Fruit fly (Drosophila melanogaster) whole organism, embryonic: ENCODE measurements around the gene Baldspot.

ENCODE experiments used
- Bteb2 ChIP-seq: fragments of 200-800 bp; sonication (Bioruptor generic); optimal IDR thresholded peaks from 2 replicates; lab custom pipeline; 2016; ENCODE audit warnings: missing biosample characterization, missing genetic modification characterization
- CG11247 ChIP-seq: fragments of 200-800 bp; sonication (Bioruptor generic); IDR thresholded peaks from 2 replicates; pipeline ENCODE4 v1.3.6; 2022; ENCODE audit warnings: missing biosample characterization, missing genetic modification characterization
- CG12104 ChIP-seq: fragments of 200-800 bp; sonication (Bioruptor generic); optimal IDR thresholded peaks from 3 replicates; lab custom pipeline; 2016; ENCODE audit warnings: missing biosample characterization, missing genetic modification characterization
- CG2116 ChIP-seq: fragments of 200-800 bp; sonication (Bioruptor generic); optimal IDR thresholded peaks from 3 replicates; lab custom pipeline; 2018; ENCODE audit warnings: missing biosample characterization, mild to moderate bottlenecking, missing genetic modification characterization
- CG4360 ChIP-seq: fragments of 200-800 bp; sonication (Bioruptor generic); IDR thresholded peaks from 2 replicates; pipeline ENCODE4 v1.3.6; 2022; ENCODE audit warnings: missing biosample characterization, missing genetic modification characterization
- CG4707 ChIP-seq: fragments of 200-800 bp; sonication (Bioruptor generic); optimal IDR thresholded peaks from 2 replicates; lab custom pipeline; 2018; ENCODE audit warnings: missing biosample characterization, mild to moderate bottlenecking, missing genetic modification characterization, moderate library complexity
- CG6854 ChIP-seq: fragments of 200-800 bp; sonication (Bioruptor generic); optimal IDR thresholded peaks from 3 replicates; lab custom pipeline; 2017; ENCODE audit warnings: missing biosample characterization, mild to moderate bottlenecking, missing genetic modification characterization
- CG8290 ChIP-seq, 3 experiments: fragments of 200-800 bp; sonication (Bioruptor generic); optimal IDR thresholded peaks; 2 replicates each; lab custom pipeline; 2016 to 2019; ENCODE audit warnings: missing biosample characterization in 3 of 3, missing genetic modification characterization in 3 of 3, mild to moderate bottlenecking in 2 of 3, moderate library complexity in 1 of 3
- CHES-1-like ChIP-seq: fragments of 200-800 bp; sonication (Bioruptor generic); optimal IDR thresholded peaks from 2 replicates; lab custom pipeline; 2016; ENCODE audit warnings: missing biosample characterization, missing genetic modification characterization
- Deaf1 ChIP-seq: fragments of 200-800 bp; optimal IDR thresholded peaks from 3 replicates; lab custom pipeline; 2019; ENCODE audit warnings: missing biosample characterization, mild to moderate bottlenecking, missing genetic modification characterization, moderate library complexity
- Dfd ChIP-seq, 2 experiments: fragments of >200 bp; optimal IDR thresholded peaks; 2 replicates each; lab custom pipeline; 2017; ENCODE audit warnings: missing biosample characterization in 2 of 2, missing genetic modification characterization in 2 of 2
- Dll ChIP-seq: fragments of 200-800 bp; sonication (Bioruptor generic); IDR thresholded peaks from 4 replicates; pipeline ENCODE4 v1.3.6; 2022; ENCODE audit warnings: missing biosample characterization, missing genetic modification characterization; ENCODE audit not compliant: partially characterized antibody
- E2f1 ChIP-seq: fragments of 200-800 bp; sonication (Bioruptor generic); IDR thresholded peaks from 2 replicates; pipeline ENCODE4 v1.3.6; 2022; ENCODE audit warnings: missing biosample characterization, missing genetic modification characterization
- HHEX ChIP-seq: fragments of 200-800 bp; sonication (Bioruptor generic); optimal IDR thresholded peaks from 3 replicates; lab custom pipeline; 2017; ENCODE audit warnings: missing biosample characterization, mild to moderate bottlenecking, missing genetic modification characterization, missing genetic modification reagents
- Mad ChIP-seq: fragments of 200-800 bp; sonication (Bioruptor generic); optimal IDR thresholded peaks from 2 replicates; lab custom pipeline; 2016; ENCODE audit warnings: missing biosample characterization, missing genetic modification characterization
- Med ChIP-seq: fragments of 200-800 bp; sonication (Bioruptor generic); peaks from one replicate; lab custom pipeline; 2016; ENCODE audit warnings: missing biosample characterization, missing genetic modification characterization, mild to moderate bottlenecking, inconsistent platforms, moderate library complexity
- Nf-YC ChIP-seq: fragments of 200-800 bp; optimal IDR thresholded peaks from 3 replicates; lab custom pipeline; 2019; ENCODE audit warnings: missing biosample characterization, mild to moderate bottlenecking, missing genetic modification characterization, moderate library complexity
- Ptx1 ChIP-seq: fragments of 200-800 bp; sonication (Bioruptor generic); IDR thresholded peaks from 2 replicates; pipeline ENCODE4 v1.3.6; 2022; ENCODE audit warnings: missing biosample characterization, missing genetic modification characterization
- Taf1 ChIP-seq: fragments of 200-800 bp; sonication (Bioruptor generic); IDR thresholded peaks from 2 replicates; pipeline ENCODE4 v1.3.6; 2022; ENCODE audit warnings: missing biosample characterization, missing genetic modification characterization
- Trl ChIP-seq, 3 experiments: fragments of >200 bp in 2 of 3; fragments of 200-800 bp in 1 of 3; sonication (Bioruptor generic) in 1 of 3; optimal IDR thresholded peaks; 2 replicates in 1 of 3; 3 replicates in 2 of 3; lab custom pipeline; 2016 to 2017; ENCODE audit warnings: missing biosample characterization in 1 of 3, missing genetic modification characterization in 1 of 3
- abd-A ChIP-seq: fragments of 200-800 bp; sonication (Bioruptor generic); optimal IDR thresholded peaks from 3 replicates; lab custom pipeline; 2019; ENCODE audit warnings: missing biosample characterization, mild to moderate bottlenecking, missing genetic modification characterization, moderate library complexity
- ap ChIP-seq: fragments of 200-800 bp; sonication (Bioruptor generic); IDR thresholded peaks from 2 replicates; pipeline ENCODE4 v1.3.6; 2022; ENCODE audit warnings: missing biosample characterization, missing genetic modification characterization
- bowl ChIP-seq: fragments of 200-800 bp; sonication (Bioruptor generic); IDR thresholded peaks from 2 replicates; pipeline ENCODE4 v1.3.6; 2022; ENCODE audit warnings: missing biosample characterization, missing genetic modification characterization
- crol ChIP-seq: fragments of 200-800 bp; sonication (Bioruptor generic); IDR thresholded peaks from 2 replicates; pipeline ENCODE4 v1.3.6; 2022; ENCODE audit warnings: missing biosample characterization, missing genetic modification characterization
- crp ChIP-seq, 2 experiments: fragments of 200-800 bp; sonication (Bioruptor generic); optimal IDR thresholded peaks; 2 replicates in 1 of 2; 3 replicates in 1 of 2; lab custom pipeline; 2017; ENCODE audit warnings: missing biosample characterization in 2 of 2, missing genetic modification characterization in 2 of 2, mild to moderate bottlenecking in 1 of 2, moderate library complexity in 1 of 2
- hkb ChIP-seq, 2 experiments: fragments of 200-800 bp in 1 of 2; fragments of >200 bp in 1 of 2; sonication (Bioruptor generic) in 1 of 2; IDR thresholded peaks in 1 of 2; optimal IDR thresholded peaks in 1 of 2; 2 replicates each; pipeline versions ENCODE4 v1.3.6 to Lab custom; 2017 to 2022; ENCODE audit warnings: missing biosample characterization in 1 of 2, missing genetic modification characterization in 1 of 2
- lmd ChIP-seq: fragments of 200-800 bp; sonication (Bioruptor generic); IDR thresholded peaks from 2 replicates; pipeline ENCODE4 v1.3.6; 2022; ENCODE audit warnings: missing biosample characterization, missing genetic modification characterization
- mirr ChIP-seq: fragments of 200-800 bp; sonication (Bioruptor generic); optimal IDR thresholded peaks from 3 replicates; lab custom pipeline; 2018; ENCODE audit warnings: missing biosample characterization, mild to moderate bottlenecking, missing genetic modification characterization
- nerfin-1 ChIP-seq: fragments of 200-800 bp; sonication (Bioruptor generic); optimal IDR thresholded peaks from 3 replicates; lab custom pipeline; 2019; ENCODE audit warnings: missing biosample characterization, mild to moderate bottlenecking, missing genetic modification characterization, moderate library complexity
- pros ChIP-seq: fragments of 200-800 bp; sonication (Bioruptor generic); optimal IDR thresholded peaks from 3 replicates; lab custom pipeline; 2019; ENCODE audit warnings: missing biosample characterization, mild to moderate bottlenecking, missing genetic modification characterization, moderate library complexity
- psq ChIP-seq: fragments of 200-800 bp; sonication (Bioruptor generic); optimal IDR thresholded peaks from 2 replicates; lab custom pipeline; 2017; ENCODE audit warnings: missing biosample characterization, missing genetic modification characterization
- repo ChIP-seq: fragments of 200-800 bp; sonication (Bioruptor generic); optimal IDR thresholded peaks from 2 replicates; lab custom pipeline; 2016; ENCODE audit warnings: missing biosample characterization, missing genetic modification characterization
- scrt ChIP-seq: fragments of 200-800 bp; sonication (Bioruptor generic); optimal IDR thresholded peaks from 2 replicates; lab custom pipeline; 2018; ENCODE audit warnings: missing biosample characterization, mild to moderate bottlenecking, missing genetic modification characterization, moderate library complexity
- seq ChIP-seq: fragments of 200-800 bp; sonication (Bioruptor generic); IDR thresholded peaks from 2 replicates; pipeline ENCODE4 v1.3.6; 2022; ENCODE audit warnings: missing biosample characterization, missing genetic modification characterization
- slp2 ChIP-seq: fragments of 200-800 bp; sonication (Bioruptor generic); optimal IDR thresholded peaks from 2 replicates; lab custom pipeline; 2016; ENCODE audit warnings: missing biosample characterization, missing genetic modification characterization
- sqz ChIP-seq: fragments of 200-800 bp; sonication (Bioruptor generic); optimal IDR thresholded peaks from 3 replicates; lab custom pipeline; 2018; ENCODE audit warnings: missing biosample characterization, mild to moderate bottlenecking, missing genetic modification characterization
- tgo ChIP-seq: fragments of 200-800 bp; sonication (Bioruptor generic); IDR thresholded peaks from 3 replicates; pipeline ENCODE4 v1.3.6; 2022; ENCODE audit warnings: missing biosample characterization, missing genetic modification characterization
- twi ChIP-seq: fragments of 200-800 bp; optimal IDR thresholded peaks from 2 replicates; lab custom pipeline; 2019; ENCODE audit warnings: missing biosample characterization, mild to moderate bottlenecking, missing genetic modification characterization, moderate library complexity
- vnd ChIP-seq: fragments of 200-800 bp; sonication (Bioruptor generic); IDR thresholded peaks from 3 replicates; pipeline ENCODE4 v1.3.6; 2022; ENCODE audit warnings: missing biosample characterization, missing genetic modification characterization; ENCODE audit not compliant: partially characterized antibody

Baldspot gene

dm6 chr3L:16645323-16645982 lies 16.0 kb downstream of the Baldspot start:
- TF ChIP-seq Mad (GFP tag; lab: Kevin White, UChicago): no peak
- no peak for TF ChIP-seq psq (GFP tag; lab: Kevin White, UChicago)
- TF ChIP-seq Deaf1 (tag; lab: Kevin White, UChicago): peak; percentile 74
- no peak for TF ChIP-seq Nf-YC (tag; lab: Kevin White, UChicago)
- no peak for TF ChIP-seq CG11247 (GFP tag; lab: Robert Waterston, UW)
- TF ChIP-seq Dll (GFP tag; lab: Robert Waterston, UW): 0 out of 4 replicates have a peak, but pooled peaks have one; percentile 29
- peak; percentile 32 for TF ChIP-seq scrt (GFP tag; lab: Kevin White, UChicago)
- no peak for TF ChIP-seq CG6854
- TF ChIP-seq Taf1 (GFP tag; lab: Robert Waterston, UW): no peak
- TF ChIP-seq crp (GFP tag; optimal IDR thresholded peaks at IDR 0.05; lab: Kevin White, UChicago): no peak
- no peak for TF ChIP-seq tgo (GFP tag; lab: Robert Waterston, UW)
- TF ChIP-seq abd-A (tag; lab: Kevin White, UChicago): peak; percentile 81
- TF ChIP-seq E2f1 (GFP tag; lab: Robert Waterston, UW): no peak
- peak; percentile 66; the same call in 1 of the 2 replicates for TF ChIP-seq seq (GFP tag; lab: Robert Waterston, UW)
- TF ChIP-seq Dfd (GFP tag; optimal IDR thresholded peaks at IDR 0.05; lab: Kevin White, UChicago): no peak
- no peak for TF ChIP-seq mirr (GFP tag; lab: Kevin White, UChicago)
- TF ChIP-seq CG4360: peak; percentile 81
- TF ChIP-seq pros (GFP tag; lab: Kevin White, UChicago): peak; percentile 90
- 0 out of 2 replicates have a peak, but pooled peaks have one; percentile 12 for TF ChIP-seq Ptx1 (GFP tag; lab: Robert Waterston, UW)
- TF ChIP-seq Med (GFP tag; lab: Kevin White, UChicago): peak; percentile 46
- TF ChIP-seq twi (tag; lab: Kevin White, UChicago): no peak
- TF ChIP-seq nerfin-1 (tag; lab: Kevin White, UChicago): peak; percentile 51
- TF ChIP-seq vnd (GFP tag; lab: Robert Waterston, UW): 0 out of 3 replicates have a peak, but pooled peaks have one; percentile 11
- no peak for TF ChIP-seq CG4707 (GFP tag; lab: Kevin White, UChicago)
- TF ChIP-seq CG2116 (GFP tag; lab: Kevin White, UChicago): no peak
- TF ChIP-seq repo: no peak
- TF ChIP-seq ap (GFP tag; lab: Robert Waterston, UW): no peak
- TF ChIP-seq sqz (GFP tag; lab: Kevin White, UChicago): peak; percentile 66
- no peak for TF ChIP-seq lmd (GFP tag; lab: Robert Waterston, UW)
- no peak for TF ChIP-seq slp2
- no peak for TF ChIP-seq CG8290 (GFP tag; optimal IDR thresholded peaks at IDR 0.05; lab: Kevin White, UChicago)
- TF ChIP-seq CG8290 (tag; optimal IDR thresholded peaks at IDR 0.05; lab: Kevin White, UChicago): no peak
- no peak for TF ChIP-seq CG12104 (GFP tag; lab: Kevin White, UChicago)
- TF ChIP-seq bowl (GFP tag; lab: Robert Waterston, UW): 0 out of 2 replicates have a peak, but pooled peaks have one; percentile 22
- no peak for TF ChIP-seq Bteb2 (GFP tag; lab: Kevin White, UChicago)
- no peak for TF ChIP-seq hkb (optimal IDR thresholded peaks at IDR 0.05; lab: Kevin White, UChicago)
- TF ChIP-seq hkb (GFP tag; IDR thresholded peaks at IDR 0.05; lab: Robert Waterston, UW): 0 out of 2 replicates have a peak, but pooled peaks have one; percentile 26
- TF ChIP-seq Trl (optimal IDR thresholded peaks at IDR 0.05; lab: Kevin White, UChicago): peak; percentile 50 to 56
- no peak for TF ChIP-seq Trl (GFP tag; optimal IDR thresholded peaks at IDR 0.05; lab: Kevin White, UChicago)
- TF ChIP-seq crol (GFP tag; lab: Robert Waterston, UW): peak; percentile 71
- TF ChIP-seq CHES-1-like: no peak
- TF ChIP-seq HHEX: no peak
